Fruit fly (Drosophila melanogaster): ENCODE data around the gene CaMKII.

dm6 chr4:989058-989770, 64.3 kb downstream of the CaMKII start, which contains the start of gene toy:
- TF ChIP-seq psq (optimal IDR thresholded peaks at IDR 0.05): no peak
- no peak for TF ChIP-seq Dll (optimal IDR thresholded peaks at IDR 0.05)

Data from whole organism.